Fruit fly (Drosophila melanogaster) whole organism: ENCODE measurements around the gene CG33688.

Experiments
- CG8478 ChIP-seq: fragments of >200 bp; optimal IDR thresholded peaks from 2 replicates; lab custom pipeline; 2018; ENCODE audit warnings: inconsistent platforms
- Dll ChIP-seq: fragments of >200 bp; optimal IDR thresholded peaks from 2 replicates; lab custom pipeline; 2017
- EcR ChIP-seq, 2 experiments: fragments of >200 bp; optimal IDR thresholded peaks; 2 replicates each; lab custom pipeline; 2017; ENCODE audit warnings: missing biosample characterization in 2 of 2, missing genetic modification characterization in 2 of 2, missing genetic modification reagents in 2 of 2

dm6 chr3L:16170006-16170405 is 29.0 kb upstream of the CG33688 start, which contains the start of gene CG33796:
- no peak for TF ChIP-seq CG8478
- no peak for TF ChIP-seq Dll
- TF ChIP-seq EcR (GFP tag; optimal IDR thresholded peaks at IDR 0.05; lab: Kevin White, UChicago) = no peak
